Worm (Caenorhabditis elegans): ENCODE data around the gene B0507.5.
"Not testable (repeated sequence)": the region's sequence is repeated elsewhere in the genome, so short reads cannot be mapped to it uniquely, and the experiment has no call there.

Gene B0507.5

ce11 chrV:8753395-8753794 lies at the start of gene B0507.5:
B0507.5 (plus strand) TSS chrV:8753695.
- TF ChIP-seq scrt-1 (GFP tag; IDR thresholded peaks at IDR 0.05) (no peak), ama-1 (optimal IDR thresholded peaks at IDR 0.05) (no peak), sea-1 (GFP tag; conservative IDR thresholded peaks at IDR 0.05) (no peak)

- TF ChIP-seq tra-4 (tag; optimal IDR thresholded peaks at IDR 0.05): no peak
- TF ChIP-seq hmg-4 (GFP tag; optimal IDR thresholded peaks at IDR 0.05): no peak
- TF ChIP-seq B0310.2 (tag; optimal IDR thresholded peaks at IDR 0.05): no peak
- TF ChIP-seq ama-1 (optimal IDR thresholded peaks at IDR 0.05): no peak
- TF ChIP-seq ceh-13 (GFP tag; optimal IDR thresholded peaks at IDR 0.05): no peak
- no peak for TF ChIP-seq ceh-36 (tag; optimal IDR thresholded peaks at IDR 0.05)
- no peak for TF ChIP-seq hmbx-1 (tag; optimal IDR thresholded peaks at IDR 0.05)
- TF ChIP-seq scrt-1 (GFP tag; IDR thresholded peaks at IDR 0.05): no peak
- no peak for TF ChIP-seq ets-7 (tag; optimal IDR thresholded peaks at IDR 0.05)
- TF ChIP-seq sea-1 (GFP tag; conservative IDR thresholded peaks at IDR 0.05): no peak
- TF ChIP-seq tbx-11 (GFP tag; IDR thresholded peaks at IDR 0.05): no peak
- TF ChIP-seq tbx-37 (GFP tag; conservative IDR thresholded peaks at IDR 0.05): no peak
These were observed 41.6 kb upstream of the B0507.5 start, which contains the start of gene ZC178.2 for ce11 chrV:8711910-8712309. ZC178.2 (minus strand) TSS chrV:8712010.

- TF ChIP-seq tbx-11 (GFP tag; IDR thresholded peaks at IDR 0.05): no peak
- no peak for TF ChIP-seq B0310.2 (tag; optimal IDR thresholded peaks at IDR 0.05)
- no peak for TF ChIP-seq hmbx-1 (tag; optimal IDR thresholded peaks at IDR 0.05)
- no peak for TF ChIP-seq aly-1 (tag; optimal IDR thresholded peaks at IDR 0.05)
- no peak for TF ChIP-seq ets-7 (tag; optimal IDR thresholded peaks at IDR 0.05)
- no peak for TF ChIP-seq ceh-13 (GFP tag; optimal IDR thresholded peaks at IDR 0.05)
- TF ChIP-seq sea-1 (GFP tag; conservative IDR thresholded peaks at IDR 0.05): no peak
These were observed 37.3 kb upstream of the B0507.5 start, which contains the start of gene glr-5 for ce11 chrV:8716175-8716574. glr-5 (plus strand) TSS chrV:8716495.

- TF ChIP-seq tbx-11 (GFP tag; IDR thresholded peaks at IDR 0.05) (no peak), hnd-1 (tag; optimal IDR thresholded peaks at IDR 0.05) (no peak), hmg-4 (GFP tag; optimal IDR thresholded peaks at IDR 0.05) (no peak), flt-1 (GFP tag; IDR thresholded peaks at IDR 0.05) (no peak), F13C5.2 (tag; optimal IDR thresholded peaks at IDR 0.05) (no peak), scrt-1 (GFP tag; IDR thresholded peaks at IDR 0.05) (no peak), aly-1 (tag; optimal IDR thresholded peaks at IDR 0.05) (no peak), ama-1 (optimal IDR thresholded peaks at IDR 0.05) (no peak), ceh-36 (tag; optimal IDR thresholded peaks at IDR 0.05) (no peak), hmbx-1 (tag; optimal IDR thresholded peaks at IDR 0.05) (no peak), ets-7 (tag; optimal IDR thresholded peaks at IDR 0.05) (no peak), tbx-37 (GFP tag; conservative IDR thresholded peaks at IDR 0.05) (no peak), pes-1 (GFP tag; IDR thresholded peaks at IDR 0.05) (no peak), ceh-13 (GFP tag; optimal IDR thresholded peaks at IDR 0.05) (no peak), tra-4 (tag; optimal IDR thresholded peaks at IDR 0.05) (no peak), B0310.2 (tag; optimal IDR thresholded peaks at IDR 0.05) (no peak)
These were observed 35.1 kb upstream of the B0507.5 start for ce11 chrV:8718399-8718798.

- not testable (repeated sequence) for TF ChIP-seq ceh-36 (tag; optimal IDR thresholded peaks at IDR 0.05); ama-1 (optimal IDR thresholded peaks at IDR 0.05); ets-7 (tag; optimal IDR thresholded peaks at IDR 0.05)
These were observed 31.3 kb upstream of the B0507.5 start, which contains the start of gene ZC196.8 for ce11 chrV:8722160-8722559. ZC196.8 (minus strand) TSS chrV:8722260.

- not testable (repeated sequence) for TF ChIP-seq tbx-11 (GFP tag; IDR thresholded peaks at IDR 0.05); ets-7 (tag; optimal IDR thresholded peaks at IDR 0.05); hnd-1 (tag; optimal IDR thresholded peaks at IDR 0.05)
These were observed 27.3 kb upstream of the B0507.5 start, which contains the start of gene droe-8 for ce11 chrV:8726228-8726627. droe-8 (plus strand) TSS chrV:8726528.

ce11 chrV:8727077-8727476 lies 26.4 kb upstream of the B0507.5 start, which contains the start of gene ZC196.9:
ZC196.9 (minus strand) TSS chrV:8727177.
- TF ChIP-seq ceh-36 (tag; optimal IDR thresholded peaks at IDR 0.05) (no peak), F13C5.2 (tag; optimal IDR thresholded peaks at IDR 0.05) (no peak), hnd-1 (tag; optimal IDR thresholded peaks at IDR 0.05) (no peak), flt-1 (GFP tag; IDR thresholded peaks at IDR 0.05) (no peak), tbx-37 (GFP tag; conservative IDR thresholded peaks at IDR 0.05) (no peak), aly-1 (tag; optimal IDR thresholded peaks at IDR 0.05) (no peak), tra-4 (tag; optimal IDR thresholded peaks at IDR 0.05) (no peak), hmg-4 (GFP tag; optimal IDR thresholded peaks at IDR 0.05) (no peak)

ce11 chrV:8729100-8729499 lies 24.4 kb upstream of the B0507.5 start, which contains the start of gene ZC196.5:
ZC196.5 (plus strand) TSS chrV:8729400.
- TF ChIP-seq ets-7 (tag; optimal IDR thresholded peaks at IDR 0.05) (no peak), ceh-13 (GFP tag; optimal IDR thresholded peaks at IDR 0.05) (no peak), scrt-1 (GFP tag; IDR thresholded peaks at IDR 0.05) (no peak), tbx-37 (GFP tag; conservative IDR thresholded peaks at IDR 0.05) (no peak), pes-1 (GFP tag; IDR thresholded peaks at IDR 0.05) (no peak), ceh-36 (tag; optimal IDR thresholded peaks at IDR 0.05) (no peak), F13C5.2 (tag; optimal IDR thresholded peaks at IDR 0.05) (no peak), B0310.2 (tag; optimal IDR thresholded peaks at IDR 0.05) (no peak), hnd-1 (tag; optimal IDR thresholded peaks at IDR 0.05) (no peak), ama-1 (optimal IDR thresholded peaks at IDR 0.05) (no peak), hmg-4 (GFP tag; optimal IDR thresholded peaks at IDR 0.05) (no peak), tbx-11 (GFP tag; IDR thresholded peaks at IDR 0.05) (no peak), flt-1 (GFP tag; IDR thresholded peaks at IDR 0.05) (no peak)

All from whole organism, early embryonic.